Worm (Caenorhabditis elegans): ENCODE data around the gene pitr-3.

DNA sequence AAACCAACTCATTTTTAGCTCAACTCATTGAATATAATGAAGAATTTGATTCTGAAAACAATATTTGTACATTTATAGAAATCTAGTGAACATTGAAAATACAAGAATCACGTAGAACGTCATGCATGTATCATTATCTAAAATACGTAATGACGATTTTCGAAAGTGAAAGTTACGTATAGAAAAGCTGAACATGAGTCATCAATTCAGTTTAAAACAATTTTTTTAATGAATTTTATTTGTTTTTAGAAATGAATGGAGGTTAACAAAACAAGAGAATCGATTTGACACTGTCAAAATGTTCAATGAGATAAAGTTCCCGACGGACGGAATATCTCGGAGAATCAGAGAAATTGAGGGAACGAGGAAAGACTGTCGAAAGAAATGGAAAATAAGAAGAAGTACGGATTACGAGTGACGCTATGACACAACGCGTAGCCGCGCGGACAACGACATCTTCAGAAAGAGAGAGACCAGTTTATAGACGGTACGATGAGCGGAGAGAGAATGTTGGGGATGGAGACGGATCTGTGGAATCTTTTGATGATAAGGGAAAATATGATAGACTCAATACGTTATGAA lies 40.6 kb upstream of the pitr-3 start, which contains the start of gene ptr-1:
- TF ChIP-seq ama-1 (optimal IDR thresholded peaks at IDR 0.05): no peak
- TF ChIP-seq tbx-2 (tag; optimal IDR thresholded peaks at IDR 0.05): no peak
- no peak for TF ChIP-seq nhr-11 (tag; optimal IDR thresholded peaks at IDR 0.05)
- no peak for TF ChIP-seq unc-62 (GFP tag; optimal IDR thresholded peaks at IDR 0.05)
- TF ChIP-seq nhr-77 (tag; optimal IDR thresholded peaks at IDR 0.05): no peak
- no peak for TF ChIP-seq egl-27 (tag; optimal IDR thresholded peaks at IDR 0.05)
- no peak for TF ChIP-seq ceh-8 (GFP tag; optimal IDR thresholded peaks at IDR 0.05)
- no peak for TF ChIP-seq mdl-1 (tag; optimal IDR thresholded peaks at IDR 0.05)
- no peak for TF ChIP-seq vab-15 (tag; optimal IDR thresholded peaks at IDR 0.05)
- no peak for TF ChIP-seq nhr-12 (tag; optimal IDR thresholded peaks at IDR 0.05)
- no peak for TF ChIP-seq elt-2 (tag; optimal IDR thresholded peaks at IDR 0.05)
- TF ChIP-seq mep-1 (tag; optimal IDR thresholded peaks at IDR 0.05): no peak
- no peak for TF ChIP-seq zip-4 (GFP tag; optimal IDR thresholded peaks at IDR 0.05)
